Worm (Caenorhabditis elegans) whole organism, young adult: ENCODE measurements around the gene nlp-45.

ENCODE experiments used
- B0035.1 ChIP-seq: sonication (generic microtip); optimal IDR thresholded peaks from 2 replicates; lab custom pipeline; 2016; ENCODE audit warnings: missing genetic modification characterization, mild to moderate bottlenecking, missing compliant biosample characterization, missing genotype, missing genetic modification reagents
- B0336.3 ChIP-seq: fragments of 200-800 bp; sonication (Bioruptor generic); IDR thresholded peaks from 2 replicates; pipeline ENCODE4 v1.3.6; 2022; ENCODE audit warnings: missing genetic modification characterization, missing compliant biosample characterization
- C17E4.6 ChIP-seq: fragments of 200-800 bp; sonication (Bioruptor generic); IDR thresholded peaks from 2 replicates; pipeline ENCODE4 v1.3.6; 2022; ENCODE audit warnings: missing genetic modification reagents, missing genetic modification characterization, missing compliant biosample characterization
- D2030.7 ChIP-seq: fragments of 200-800 bp; sonication (Bioruptor generic); IDR thresholded peaks from 2 replicates; pipeline ENCODE4 v1.3.6; 2022; ENCODE audit warnings: missing genetic modification reagents, missing genetic modification characterization, missing compliant biosample characterization
- F23B12.7 ChIP-seq: sonication (generic microtip); optimal IDR thresholded peaks from 2 replicates; lab custom pipeline; 2017; ENCODE audit warnings: missing genetic modification characterization, mild to moderate bottlenecking, missing compliant biosample characterization, antibody characterized with exemption, moderate library complexity; ENCODE audit not compliant: insufficient read depth
- F33H1.4 ChIP-seq: fragments of 200-800 bp; sonication (Bioruptor generic); IDR thresholded peaks from 2 replicates; pipeline ENCODE4 v1.3.6; 2022; ENCODE audit warnings: missing genetic modification reagents, missing genetic modification characterization, missing compliant biosample characterization
- F39B2.1 ChIP-seq: fragments of 200-800 bp; sonication (Bioruptor generic); IDR thresholded peaks from 2 replicates; pipeline ENCODE4 v1.3.6; 2022; ENCODE audit warnings: missing genetic modification reagents, missing genetic modification characterization, missing compliant biosample characterization
- F49E8.2 ChIP-seq: sonication (generic microtip); optimal IDR thresholded peaks from 3 replicates; lab custom pipeline; 2017; ENCODE audit warnings: missing genetic modification characterization, mild to moderate bottlenecking, missing compliant biosample characterization, antibody characterized with exemption, moderate library complexity; ENCODE audit not compliant: insufficient read depth
- F52B5.7 ChIP-seq: sonication (generic microtip); optimal IDR thresholded peaks from 2 replicates; lab custom pipeline; 2016; ENCODE audit warnings: mild to moderate bottlenecking, missing genetic modification characterization, missing compliant biosample characterization
- F57C9.4 ChIP-seq: sonication (generic microtip); optimal IDR thresholded peaks from 2 replicates; lab custom pipeline; 2017; ENCODE audit warnings: mild to moderate bottlenecking, missing genetic modification characterization, missing compliant biosample characterization
- Y53G8AR.9 ChIP-seq: fragments of 200-800 bp; sonication (Bioruptor generic); conservative IDR thresholded peaks from 2 replicates; pipeline ENCODE4 v1.3.6; 2022; ENCODE audit warnings: missing genetic modification reagents, missing genetic modification characterization, missing compliant biosample characterization
- Y56A3A.18 ChIP-seq: fragments of 200-800 bp; sonication (Bioruptor generic); IDR thresholded peaks from 2 replicates; pipeline ENCODE4 v1.3.6; 2022; ENCODE audit warnings: missing genetic modification reagents, missing genetic modification characterization, missing compliant biosample characterization
- Y79H2A.3 ChIP-seq: fragments of 200-800 bp; sonication (Bioruptor generic); conservative IDR thresholded peaks from 2 replicates; pipeline ENCODE4 v1.3.6; 2022; ENCODE audit warnings: missing genetic modification reagents, missing genetic modification characterization, missing compliant biosample characterization
- aptf-2 ChIP-seq: fragments of 200-800 bp; sonication (Bioruptor generic); conservative IDR thresholded peaks from 2 replicates; pipeline ENCODE4 v1.3.6; 2022; ENCODE audit warnings: missing genetic modification reagents, missing genetic modification characterization, missing compliant biosample characterization
- atf-7 ChIP-seq: sonication (generic microtip); optimal IDR thresholded peaks from 2 replicates; lab custom pipeline; 2017; ENCODE audit warnings: mild to moderate bottlenecking, missing genetic modification characterization, missing compliant biosample characterization
- bed-1 ChIP-seq: fragments of 200-800 bp; sonication (Bioruptor generic); IDR thresholded peaks from 2 replicates; pipeline ENCODE4 v1.3.6; 2022; ENCODE audit warnings: missing genetic modification reagents, missing genetic modification characterization, missing compliant biosample characterization
- bed-2 ChIP-seq: fragments of 200-800 bp; sonication (Bioruptor generic); IDR thresholded peaks from 2 replicates; pipeline ENCODE4 v1.3.6; 2022; ENCODE audit warnings: missing genetic modification reagents, missing genetic modification characterization, missing compliant biosample characterization
- cebp-1 ChIP-seq, 2 experiments: fragments of 200-800 bp in 1 of 2; sonication (Bioruptor generic) in 1 of 2; sonication (generic microtip) in 1 of 2; IDR thresholded peaks in 1 of 2; optimal IDR thresholded peaks in 1 of 2; 2 replicates each; pipeline versions ENCODE4 v1.3.6 to Lab custom; 2017 to 2022; ENCODE audit warnings: missing compliant biosample characterization in 2 of 2, missing genetic modification characterization in 2 of 2, mild to moderate bottlenecking in 1 of 2, missing genetic modification reagents in 1 of 2, moderate library complexity in 1 of 2
- cebp-2 ChIP-seq: fragments of 200-800 bp; sonication (Bioruptor generic); IDR thresholded peaks from 2 replicates; pipeline ENCODE4 v1.3.6; 2022; ENCODE audit warnings: missing genetic modification characterization, missing compliant biosample characterization
- ceh-27 ChIP-seq: fragments of 200-800 bp; sonication (Bioruptor generic); optimal IDR thresholded peaks from 2 replicates; lab custom pipeline; 2018; ENCODE audit warnings: mild to moderate bottlenecking, missing genetic modification characterization, moderate library complexity, missing compliant biosample characterization
- chd-7 ChIP-seq: sonication (generic microtip); optimal IDR thresholded peaks from 2 replicates; lab custom pipeline; 2016; ENCODE audit warnings: mild to moderate bottlenecking, missing genetic modification characterization, moderate library complexity, missing compliant biosample characterization
- dox-1 ChIP-seq: fragments of 200-800 bp; sonication (Bioruptor generic); IDR thresholded peaks from 2 replicates; pipeline ENCODE4 v1.3.6; 2022; ENCODE audit warnings: missing genetic modification reagents, missing genetic modification characterization, missing compliant biosample characterization
- efl-1 ChIP-seq: fragments of 150-350 bp; optimal IDR thresholded peaks from 2 replicates; lab custom pipeline; 2014; ENCODE audit warnings: missing biosample characterization, missing genetic modification reagents, missing genetic modification characterization
- egl-18 ChIP-seq: fragments of 200-800 bp; sonication (Bioruptor generic); IDR thresholded peaks from 2 replicates; pipeline ENCODE4 v1.3.6; 2022; ENCODE audit warnings: missing genetic modification reagents, missing genetic modification characterization, missing compliant biosample characterization
- egl-44 ChIP-seq: fragments of 200-800 bp; sonication (Bioruptor generic); IDR thresholded peaks from 2 replicates; pipeline ENCODE4 v1.3.6; 2022; ENCODE audit warnings: missing genetic modification reagents, missing genetic modification characterization, missing compliant biosample characterization
- fkh-3 ChIP-seq: sonication (generic microtip); optimal IDR thresholded peaks from 2 replicates; lab custom pipeline; 2016; ENCODE audit warnings: mild to moderate bottlenecking, missing genetic modification characterization, missing compliant biosample characterization
- hmg-1.2 ChIP-seq: fragments of 200-800 bp; sonication (Bioruptor generic); IDR thresholded peaks from 2 replicates; pipeline ENCODE4 v1.3.6; 2022; ENCODE audit warnings: missing genetic modification reagents, missing genetic modification characterization, missing compliant biosample characterization
- hmg-20 ChIP-seq: fragments of 200-800 bp; sonication (Bioruptor generic); IDR thresholded peaks from 2 replicates; pipeline ENCODE4 v1.3.6; 2022; ENCODE audit warnings: missing genetic modification reagents, missing genetic modification characterization, missing compliant biosample characterization
- hrde-1 ChIP-seq: sonication (generic microtip); optimal IDR thresholded peaks from 2 replicates; lab custom pipeline; 2016; ENCODE audit warnings: missing genetic modification characterization, mild to moderate bottlenecking, missing compliant biosample characterization, moderate library complexity, missing genotype, missing genetic modification reagents, borderline replicate concordance
- lag-1 ChIP-seq: fragments of 200-800 bp; sonication (Bioruptor generic); IDR thresholded peaks from 2 replicates; pipeline ENCODE4 v1.3.6; 2022; ENCODE audit warnings: missing genetic modification reagents, missing genetic modification characterization, missing compliant biosample characterization
- lin-26 ChIP-seq: fragments of 200-800 bp; sonication (Bioruptor generic); IDR thresholded peaks from 2 replicates; pipeline ENCODE4 v1.3.6; 2022; ENCODE audit warnings: missing genetic modification reagents, missing genetic modification characterization, missing compliant biosample characterization
- lin-40 ChIP-seq: sonication (generic microtip); optimal IDR thresholded peaks from 2 replicates; lab custom pipeline; 2016; ENCODE audit warnings: missing genetic modification characterization, mild to moderate bottlenecking, missing compliant biosample characterization, missing genotype, missing genetic modification reagents
- lir-1 ChIP-seq: fragments of 200-800 bp; sonication (Bioruptor generic); conservative IDR thresholded peaks from 2 replicates; pipeline ENCODE4 v1.3.6; 2022; ENCODE audit warnings: missing genetic modification reagents, missing genetic modification characterization, missing compliant biosample characterization
- madf-6 ChIP-seq: fragments of 200-800 bp; sonication (Bioruptor generic); IDR thresholded peaks from 2 replicates; pipeline ENCODE4 v1.3.6; 2022; ENCODE audit warnings: missing genetic modification reagents, missing genetic modification characterization, missing compliant biosample characterization
- nfya-1 ChIP-seq: sonication (generic microtip); optimal IDR thresholded peaks from 2 replicates; lab custom pipeline; 2017; ENCODE audit warnings: antibody characterized with exemption, missing compliant biosample characterization, missing genetic modification characterization, borderline replicate concordance; ENCODE audit not compliant: insufficient read depth
- nhr-80 ChIP-seq: sonication (generic microtip); optimal IDR thresholded peaks from 2 replicates; lab custom pipeline; 2016; ENCODE audit warnings: missing genetic modification characterization, missing compliant biosample characterization
- repo-1 ChIP-seq: sonication (generic microtip); optimal IDR thresholded peaks from 2 replicates; lab custom pipeline; 2017; ENCODE audit warnings: mild to moderate bottlenecking, missing genetic modification characterization, missing compliant biosample characterization
- somi-1 ChIP-seq: fragments of 200-800 bp; sonication (Bioruptor generic); optimal IDR thresholded peaks from 2 replicates; lab custom pipeline; 2018; ENCODE audit warnings: mild to moderate bottlenecking, missing genetic modification characterization, missing compliant biosample characterization
- tbp1 ChIP-seq: fragments of 200-800 bp; sonication (Bioruptor generic); optimal IDR thresholded peaks from 2 replicates; lab custom pipeline; 2018; ENCODE audit warnings: mild to moderate bottlenecking, missing genetic modification characterization, missing compliant biosample characterization
- xnd-1 ChIP-seq: sonication (generic microtip); optimal IDR thresholded peaks from 2 replicates; lab custom pipeline; 2016; ENCODE audit warnings: missing genotype, missing genetic modification reagents, missing genetic modification characterization, missing compliant biosample characterization
- ztf-6 ChIP-seq: fragments of 200-800 bp; sonication (Bioruptor generic); IDR thresholded peaks from 2 replicates; pipeline ENCODE4 v1.3.6; 2022; ENCODE audit warnings: missing genetic modification reagents, missing genetic modification characterization, missing compliant biosample characterization

The nlp-45 gene

ce11 chrX:2381282-2381681 is 43.2 kb upstream of the nlp-45 start, which contains the start of gene F47G3.4:
TSS of gene F47G3.4 (plus strand) at chrX:2381582.
- TF ChIP-seq efl-1 (GFP tag; lab: Kevin White, UChicago) (no peak), bed-2 (GFP tag; lab: Robert Waterston, UW) (no peak), chd-7 (tag; lab: Kevin White, UChicago) (no peak), somi-1 (no peak), nhr-80 (tag; lab: Kevin White, UChicago) (no peak), Y56A3A.18 (GFP tag; lab: Robert Waterston, UW) (no peak), F52B5.7 (no peak), F39B2.1 (GFP tag; lab: Robert Waterston, UW) (no peak), ztf-6 (no peak), lir-1 (GFP tag; lab: Robert Waterston, UW) (no peak), Y53G8AR.9 (GFP tag; lab: Robert Waterston, UW) (no peak), hmg-20 (GFP tag; lab: Robert Waterston, UW) (no peak), D2030.7 (GFP tag; lab: Robert Waterston, UW) (no peak), B0035.1 (tag; lab: Kevin White, UChicago) (no peak), hmg-1.2 (GFP tag; lab: Robert Waterston, UW) (no peak)

ce11 chrX:2380818-2381217 is 42.7 kb upstream of the nlp-45 start:
- TF ChIP-seq hmg-1.2 (GFP tag; lab: Robert Waterston, UW): no peak
- TF ChIP-seq lin-40 (tag; lab: Kevin White, UChicago): no peak

ce11 chrX:2375300-2376035 is 37.4 kb upstream of the nlp-45 start, which contains the start of gene F47G3.3:
TSS of gene F47G3.3 (plus strand) at chrX:2375985.
- TF ChIP-seq hrde-1 (tag; lab: Kevin White, UChicago) (no peak), B0336.3 (no peak), F39B2.1 (GFP tag; lab: Robert Waterston, UW) (no peak), xnd-1 (tag; lab: Kevin White, UChicago) (no peak), C17E4.6 (GFP tag; lab: Robert Waterston, UW) (no peak), madf-6 (GFP tag; lab: Robert Waterston, UW) (no peak), egl-18 (GFP tag; lab: Robert Waterston, UW) (no peak), cebp-2 (GFP tag; lab: Robert Waterston, UW) (no peak), nfya-1 (tag; lab: Kevin White, UChicago) (no peak), aptf-2 (no peak), tbp1 (no peak)

ce11 chrX:2372134-2372533 is 34.0 kb upstream of the nlp-45 start:
- peak; percentile 22 for TF ChIP-seq tbp1
- no peak for TF ChIP-seq lag-1 (GFP tag; lab: Robert Waterston, UW)
- TF ChIP-seq egl-44 (GFP tag; lab: Robert Waterston, UW): no peak
- TF ChIP-seq F49E8.2 (tag; lab: Kevin White, UChicago): no peak
- no peak for TF ChIP-seq ceh-27 (GFP tag; lab: Kevin White, UChicago)
- peak; percentile 69 for TF ChIP-seq dox-1 (GFP tag; lab: Robert Waterston, UW)
- no peak for TF ChIP-seq hmg-20 (GFP tag; lab: Robert Waterston, UW)
- TF ChIP-seq Y79H2A.3: no peak
- TF ChIP-seq madf-6 (GFP tag; lab: Robert Waterston, UW): no peak
- no peak for TF ChIP-seq lin-40 (tag; lab: Kevin White, UChicago)
- TF ChIP-seq lin-26: no peak
- peak; percentile 85 for TF ChIP-seq nhr-80 (tag; lab: Kevin White, UChicago)
- TF ChIP-seq repo-1 (tag; lab: Kevin White, UChicago): no peak
- TF ChIP-seq F57C9.4 (tag; lab: Kevin White, UChicago): no peak
- no peak for TF ChIP-seq bed-1
- TF ChIP-seq F52B5.7: no peak
- no peak for TF ChIP-seq aptf-2
- TF ChIP-seq F33H1.4 (GFP tag; lab: Robert Waterston, UW): no peak
- peak; percentile 8 for TF ChIP-seq F23B12.7 (tag; lab: Kevin White, UChicago)
- no peak for TF ChIP-seq cebp-1 (GFP tag; IDR thresholded peaks at IDR 0.05; lab: Robert Waterston, UW)
- TF ChIP-seq cebp-1 (tag; optimal IDR thresholded peaks at IDR 0.05; lab: Kevin White, UChicago): no peak
- peak; percentile 16 for TF ChIP-seq atf-7 (tag; lab: Kevin White, UChicago)
- no peak for TF ChIP-seq B0336.3
- no peak for TF ChIP-seq fkh-3 (tag; lab: Kevin White, UChicago)
